Fruit fly (Drosophila melanogaster) whole organism, adult: ENCODE results near the gene Ork1.
A peak's percentile ranks its signal among the peaks of the same experiment; 100 is the strongest.

Source experiments
- CG33017 ChIP-seq: fragments of 200-800 bp; sonication (Bioruptor generic); optimal IDR thresholded peaks from 2 replicates; lab custom pipeline; 2018; ENCODE audit warnings: missing biosample characterization, mild to moderate bottlenecking, missing genetic modification characterization, moderate library complexity
- CG7101 ChIP-seq: fragments of 200-800 bp; sonication (Bioruptor generic); optimal IDR thresholded peaks from 2 replicates; lab custom pipeline; 2018; ENCODE audit warnings: missing biosample characterization, mild to moderate bottlenecking, missing genetic modification characterization, moderate library complexity
- Hr96 ChIP-seq: fragments of 200-800 bp; sonication (Bioruptor generic); optimal IDR thresholded peaks from 2 replicates; lab custom pipeline; 2016; ENCODE audit warnings: missing biosample characterization, missing genetic modification characterization
- Mnt ChIP-seq: fragments of 200-800 bp; sonication (Bioruptor generic); optimal IDR thresholded peaks from 2 replicates; lab custom pipeline; 2016; ENCODE audit warnings: missing biosample characterization, mild to moderate bottlenecking, missing genetic modification characterization
- kay ChIP-seq: fragments of 200-800 bp; sonication (Bioruptor generic); peaks from one replicate; lab custom pipeline; 2016; ENCODE audit warnings: missing biosample characterization, missing genetic modification characterization, borderline replicate concordance

dm6 chrX:10848565-10848964 lies 42.5 kb downstream of the Ork1 start, which contains the start of gene CG2202:
- TF ChIP-seq Mnt (GFP tag; lab: Kevin White, UChicago) (peak; percentile 34), kay (no peak), CG33017 (tag; lab: Kevin White, UChicago) (no peak), CG7101 (tag; lab: Kevin White, UChicago) (no peak), Hr96 (no peak)
